Fruit fly (Drosophila melanogaster): ENCODE results near the gene Myc.

The Myc gene

dm6 chrX:3423199-3423768 is 50.3 kb downstream of the Myc start:
- TF ChIP-seq Med (GFP tag), result peak; percentile 5
- 0 out of 3 replicates have a peak, but pooled peaks have one; percentile 30 for TF ChIP-seq CG11456 (GFP tag; IDR thresholded peaks at IDR 0.05)
- no peak for TF ChIP-seq nerfin-2 (GFP tag; IDR thresholded peaks at IDR 0.05; ENCODE audit: partially characterized antibody)
- no peak for TF ChIP-seq CG12744 (GFP tag; optimal IDR thresholded peaks at IDR 0.05)
- no peak for TF ChIP-seq prd (optimal IDR thresholded peaks at IDR 0.05)
- TF ChIP-seq prd (GFP tag; IDR thresholded peaks at IDR 0.05), result 0 out of 3 replicates have a peak, but pooled peaks have one; percentile 30
- TF ChIP-seq lov (optimal IDR thresholded peaks at IDR 0.05), result no peak
- no peak for TF ChIP-seq lov (GFP tag; IDR thresholded peaks at IDR 0.05)
- TF ChIP-seq vfl (GFP tag; optimal IDR thresholded peaks at IDR 0.05), result no peak
- no peak for TF ChIP-seq Dek (tag; optimal IDR thresholded peaks at IDR 0.05)
- peak; percentile 57 for TF ChIP-seq crol (GFP tag; IDR thresholded peaks at IDR 0.05)
- no peak for TF ChIP-seq chif (GFP tag; optimal IDR thresholded peaks at IDR 0.05)
- no peak for TF ChIP-seq CG11695 (GFP tag; IDR thresholded peaks at IDR 0.05)
- TF ChIP-seq cato (GFP tag; optimal IDR thresholded peaks at IDR 0.05; ENCODE audit: borderline replicate concordance), result no peak
- no peak for TF ChIP-seq scrt (GFP tag; optimal IDR thresholded peaks at IDR 0.05)
- no peak for TF ChIP-seq CG9932 (GFP tag; IDR thresholded peaks at IDR 0.05)
- TF ChIP-seq CkIIα-i1 (GFP tag; IDR thresholded peaks at IDR 0.05), result no peak
- 0 out of 2 replicates have a peak, but pooled peaks have one; percentile 11 for TF ChIP-seq CG6689 (GFP tag; IDR thresholded peaks at IDR 0.05)
- TF ChIP-seq odd (GFP tag; optimal IDR thresholded peaks at IDR 0.05), result no peak
- TF ChIP-seq CG11723 (GFP tag; optimal IDR thresholded peaks at IDR 0.05), result no peak
- peak; percentile 83 for TF ChIP-seq CTCF (GFP tag; optimal IDR thresholded peaks at IDR 0.05)
- TF ChIP-seq ERR (GFP tag; optimal IDR thresholded peaks at IDR 0.05), result no peak
- no peak for TF ChIP-seq CG9437 (GFP tag; optimal IDR thresholded peaks at IDR 0.05)
- TF ChIP-seq CG17829 (tag; optimal IDR thresholded peaks at IDR 0.05), result no peak
- peak; percentile 15; the same call in 1 of the 2 replicates for TF ChIP-seq CG3847 (GFP tag; IDR thresholded peaks at IDR 0.05)
- TF ChIP-seq klu (GFP tag; IDR thresholded peaks at IDR 0.05), result no peak
- TF ChIP-seq CG7928 (GFP tag; optimal IDR thresholded peaks at IDR 0.05), result no peak
- TF ChIP-seq CG17328 (GFP tag; IDR thresholded peaks at IDR 0.05), result no peak
- TF ChIP-seq gcm (GFP tag; optimal IDR thresholded peaks at IDR 0.05), result no peak
- TF ChIP-seq dysf (GFP tag; IDR thresholded peaks at IDR 0.05), result 0 out of 3 replicates have a peak, but pooled peaks have one; percentile 32
- no peak for TF ChIP-seq knrl (GFP tag; IDR thresholded peaks at IDR 0.05; ENCODE audit: partially characterized antibody)
- no peak for TF ChIP-seq cg (GFP tag; optimal IDR thresholded peaks at IDR 0.05)
- no peak for TF ChIP-seq z (GFP tag; IDR thresholded peaks at IDR 0.05)
- TF ChIP-seq CG4854 (GFP tag; optimal IDR thresholded peaks at IDR 0.05), result no peak
- no peak for TF ChIP-seq cwo (GFP tag; optimal IDR thresholded peaks at IDR 0.05)
- no peak for TF ChIP-seq zen2 (GFP tag; IDR thresholded peaks at IDR 0.05; ENCODE audit: partially characterized antibody)
- TF ChIP-seq Drgx (GFP tag; IDR thresholded peaks at IDR 0.05), result peak; percentile 89
- no peak for TF ChIP-seq wor (GFP tag; IDR thresholded peaks at IDR 0.05)
- TF ChIP-seq sens (GFP tag), result peak; percentile 19
- TF ChIP-seq Ets97D (GFP tag; optimal IDR thresholded peaks at IDR 0.05), result no peak
- no peak for TF ChIP-seq maf-S (GFP tag; optimal IDR thresholded peaks at IDR 0.05)
- no peak for TF ChIP-seq Oaz (GFP tag; IDR thresholded peaks at IDR 0.05)
- TF ChIP-seq TFAM (GFP tag; optimal IDR thresholded peaks at IDR 0.05), result no peak
- no peak for TF ChIP-seq CG8281 (tag; optimal IDR thresholded peaks at IDR 0.05)
